Worm (Caenorhabditis elegans) whole organism, early embryonic: Measurements from ENCODE around the gene gln-3.

Experiments
- B0310.2 ChIP-seq: sonication (generic microtip); optimal IDR thresholded peaks from 2 replicates; lab custom pipeline; 2016; ENCODE audit warnings: mild to moderate bottlenecking, missing genetic modification characterization, missing compliant biosample characterization
- F13C5.2 ChIP-seq: sonication (generic microtip); optimal IDR thresholded peaks from 2 replicates; lab custom pipeline; 2017; ENCODE audit warnings: mild to moderate bottlenecking, missing genetic modification characterization, inconsistent platforms, missing compliant biosample characterization
- aly-1 ChIP-seq: sonication (generic microtip); optimal IDR thresholded peaks from 2 replicates; lab custom pipeline; 2016; ENCODE audit warnings: missing genetic modification characterization, missing compliant biosample characterization
- ama-1 ChIP-seq: fragments of 150-350 bp; optimal IDR thresholded peaks from 2 replicates; lab custom pipeline; 2014
- ceh-13 ChIP-seq: fragments of 200-800 bp; sonication (Bioruptor generic); optimal IDR thresholded peaks from 2 replicates; lab custom pipeline; 2018; ENCODE audit warnings: mild to moderate bottlenecking, missing genetic modification characterization, missing compliant biosample characterization
- ceh-36 ChIP-seq: sonication (generic microtip); optimal IDR thresholded peaks from 2 replicates; lab custom pipeline; 2016; ENCODE audit warnings: missing genetic modification characterization, inconsistent platforms, missing compliant biosample characterization
- ets-7 ChIP-seq: sonication (generic microtip); optimal IDR thresholded peaks from 2 replicates; lab custom pipeline; 2016; ENCODE audit warnings: missing genotype, missing genetic modification characterization, missing compliant biosample characterization
- flt-1 ChIP-seq: fragments of 200-800 bp; sonication (Bioruptor generic); IDR thresholded peaks from 2 replicates; pipeline ENCODE4 v1.3.6; 2022; ENCODE audit warnings: missing genetic modification characterization, missing compliant biosample characterization
- hmbx-1 ChIP-seq: sonication (generic microtip); optimal IDR thresholded peaks from 2 replicates; lab custom pipeline; 2016; ENCODE audit warnings: mild to moderate bottlenecking, missing genetic modification characterization, missing compliant biosample characterization
- hmg-4 ChIP-seq: fragments of 200-800 bp; sonication (Bioruptor generic); optimal IDR thresholded peaks from 2 replicates; lab custom pipeline; 2018; ENCODE audit warnings: mild to moderate bottlenecking, missing genetic modification characterization, missing compliant biosample characterization
- hnd-1 ChIP-seq: sonication (generic microtip); optimal IDR thresholded peaks from 2 replicates; lab custom pipeline; 2016; ENCODE audit warnings: missing genetic modification characterization, missing compliant biosample characterization
- pes-1 ChIP-seq: fragments of 200-800 bp; sonication (Bioruptor generic); IDR thresholded peaks from 2 replicates; pipeline ENCODE4 v1.3.6; 2022; ENCODE audit warnings: missing genetic modification reagents, missing genetic modification characterization, missing compliant biosample characterization
- scrt-1 ChIP-seq: fragments of 200-800 bp; sonication (Bioruptor generic); IDR thresholded peaks from 2 replicates; pipeline ENCODE4 v1.3.6; 2022; ENCODE audit warnings: missing genetic modification characterization, missing compliant biosample characterization
- sea-1 ChIP-seq: fragments of 200-800 bp; sonication (Bioruptor generic); conservative IDR thresholded peaks from 2 replicates; pipeline ENCODE4 v1.3.6; 2022; ENCODE audit warnings: missing genetic modification characterization, missing compliant biosample characterization
- tbx-11 ChIP-seq: fragments of 200-800 bp; sonication (Bioruptor generic); IDR thresholded peaks from 2 replicates; pipeline ENCODE4 v1.3.6; 2022; ENCODE audit warnings: missing genetic modification characterization, missing compliant biosample characterization
- tbx-37 ChIP-seq: fragments of 200-800 bp; sonication (Bioruptor generic); conservative IDR thresholded peaks from 2 replicates; pipeline ENCODE4 v1.3.6; 2022; ENCODE audit warnings: missing genetic modification reagents, missing genetic modification characterization, missing compliant biosample characterization
- tra-4 ChIP-seq: sonication (generic microtip); optimal IDR thresholded peaks from 2 replicates; lab custom pipeline; 2017; ENCODE audit warnings: missing genetic modification characterization, missing compliant biosample characterization

gln-3 gene

DNA sequence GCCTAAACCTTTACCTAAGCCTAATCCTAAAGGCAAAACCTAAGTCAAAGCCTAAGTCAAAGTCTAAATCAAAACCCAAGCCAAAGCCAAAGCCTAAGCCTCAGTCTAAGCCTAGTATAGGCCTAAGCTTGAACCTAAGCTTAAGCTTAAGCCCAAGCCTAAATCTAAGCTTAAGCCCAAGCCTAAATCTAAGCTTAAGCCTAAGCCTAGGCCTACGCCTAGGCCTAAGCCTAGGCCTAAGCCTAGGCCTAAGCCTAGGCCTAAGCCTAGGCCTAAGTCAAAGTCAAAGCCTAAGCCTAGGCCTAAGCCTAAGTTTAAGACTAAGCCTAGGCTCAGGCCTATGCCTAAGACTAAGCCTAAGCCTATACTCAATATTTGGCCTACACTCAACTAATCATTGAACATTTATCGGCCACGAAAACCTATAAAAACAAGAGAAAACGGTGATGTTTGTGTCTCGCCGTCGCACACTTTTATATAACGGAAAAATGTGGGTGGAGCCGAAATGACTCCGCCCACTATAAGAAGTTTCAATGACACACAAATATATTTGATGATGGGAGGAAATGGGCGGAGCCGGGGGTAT lies 2.4 kb upstream of the gln-3 start:
- no peak for TF ChIP-seq hmbx-1 (tag; lab: Kevin White, UChicago)
- peak; percentile 80 for TF ChIP-seq ceh-36 (tag; lab: Kevin White, UChicago)

DNA sequence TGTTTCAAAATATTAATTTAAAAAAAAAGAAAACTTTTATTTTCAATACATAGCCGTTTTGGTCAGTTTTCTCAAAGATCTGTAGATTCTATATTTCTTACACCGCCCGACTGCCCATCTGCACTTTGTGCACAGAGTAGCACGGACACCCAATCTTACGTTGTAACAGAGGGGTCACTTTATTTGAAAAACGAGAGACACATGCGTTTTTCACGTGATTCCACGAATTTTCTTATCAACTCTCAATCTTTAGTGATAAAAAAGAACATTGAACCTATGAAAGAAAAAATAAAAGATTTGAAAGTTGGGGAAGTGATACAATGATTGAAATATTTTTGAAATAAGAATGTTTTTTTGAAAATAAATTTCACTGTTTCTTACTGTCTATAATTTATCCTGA lies 848 bp upstream of the gln-3 start:
- TF ChIP-seq ama-1 (lab: Kevin White, UChicago) (no peak), ceh-13 (GFP tag; lab: Kevin White, UChicago) (no peak), hnd-1 (no peak), hmg-4 (GFP tag; lab: Kevin White, UChicago) (no peak), sea-1 (GFP tag; lab: Robert Waterston, UW) (no peak), aly-1 (tag; lab: Kevin White, UChicago) (no peak), ets-7 (tag; lab: Kevin White, UChicago) (no peak), tbx-37 (GFP tag; lab: Robert Waterston, UW) (no peak), B0310.2 (tag; lab: Kevin White, UChicago) (no peak), tra-4 (tag; lab: Kevin White, UChicago) (no peak), F13C5.2 (tag; lab: Kevin White, UChicago) (no peak), tbx-11 (GFP tag; lab: Robert Waterston, UW) (no peak), ceh-36 (tag; lab: Kevin White, UChicago) (no peak), hmbx-1 (tag; lab: Kevin White, UChicago) (no peak), pes-1 (no peak), flt-1 (no peak), scrt-1 (no peak)

DNA sequence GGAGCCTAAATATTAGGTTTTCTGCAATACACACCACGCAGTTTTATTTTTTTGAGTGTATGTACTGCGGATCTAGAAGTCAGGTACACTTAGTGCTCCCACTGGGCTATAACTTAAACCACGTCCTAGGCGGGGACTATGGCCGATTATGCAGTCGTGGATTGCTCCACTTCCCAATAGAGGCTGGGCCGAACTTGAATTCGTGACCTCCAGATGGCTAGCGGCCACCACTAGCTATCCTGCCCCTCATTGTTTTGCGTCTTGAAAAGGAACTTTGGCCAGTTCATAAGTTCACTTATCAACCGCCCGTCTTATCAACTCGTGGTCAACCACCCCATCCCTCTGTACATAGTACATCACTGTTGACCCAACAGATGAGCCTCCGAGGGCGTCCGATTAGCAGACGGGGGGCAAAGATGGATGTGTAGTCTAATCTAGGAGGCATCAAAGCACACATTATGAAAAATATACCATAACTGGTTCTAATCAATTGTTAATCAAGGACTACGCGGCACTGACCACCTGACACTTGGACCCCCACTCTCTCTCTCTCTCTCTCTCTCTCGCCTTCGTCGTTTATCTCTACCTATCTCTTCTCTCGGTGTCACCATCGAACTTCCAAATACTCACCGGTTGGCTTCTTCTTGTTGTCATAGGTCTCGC lies 904 bp downstream of the gln-3 start:
- no peak for TF ChIP-seq hmg-4 (GFP tag; lab: Kevin White, UChicago)
- TF ChIP-seq B0310.2 (tag; lab: Kevin White, UChicago) = peak; percentile 46
- TF ChIP-seq scrt-1 = 0 out of 2 replicates have a peak, but pooled peaks have one; percentile 22

DNA sequence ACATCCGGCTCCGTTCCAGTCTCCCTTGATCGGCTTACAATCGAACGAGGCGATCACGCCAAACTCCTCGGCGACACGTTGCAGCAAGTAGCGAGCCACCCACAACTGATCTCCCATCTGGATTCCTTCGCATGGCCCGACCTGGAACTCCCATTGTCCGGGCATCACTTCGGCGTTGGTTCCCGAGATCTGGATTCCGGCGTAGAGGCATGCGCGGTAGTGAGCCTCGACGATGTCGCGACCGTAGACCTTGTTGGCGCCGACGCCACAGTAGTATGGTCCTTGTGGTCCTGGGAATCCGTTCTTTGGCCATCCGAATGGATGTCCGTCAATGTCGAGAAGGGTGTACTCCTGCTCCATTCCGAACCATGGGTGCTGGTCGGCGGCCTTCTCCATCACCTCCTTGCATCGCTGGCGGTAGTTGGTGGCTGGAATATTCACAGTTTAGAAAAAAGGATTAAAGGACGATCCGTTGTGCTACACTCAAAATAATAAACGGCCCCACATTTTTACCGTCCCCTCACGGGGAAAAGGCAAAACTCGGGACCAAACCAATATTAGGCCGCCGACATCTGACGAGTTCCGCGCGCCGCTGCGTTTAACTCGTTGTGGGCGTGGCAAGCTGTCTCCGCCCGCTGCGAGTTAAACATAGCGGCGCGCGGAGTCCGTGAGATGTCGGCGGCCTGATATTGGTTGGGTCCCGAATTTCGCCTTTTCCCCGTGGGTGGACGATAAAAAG lies 1.6 kb downstream of the gln-3 start:
- peak; percentile 53 for TF ChIP-seq pes-1
- TF ChIP-seq tbx-11 (GFP tag; lab: Robert Waterston, UW) = no peak

DNA sequence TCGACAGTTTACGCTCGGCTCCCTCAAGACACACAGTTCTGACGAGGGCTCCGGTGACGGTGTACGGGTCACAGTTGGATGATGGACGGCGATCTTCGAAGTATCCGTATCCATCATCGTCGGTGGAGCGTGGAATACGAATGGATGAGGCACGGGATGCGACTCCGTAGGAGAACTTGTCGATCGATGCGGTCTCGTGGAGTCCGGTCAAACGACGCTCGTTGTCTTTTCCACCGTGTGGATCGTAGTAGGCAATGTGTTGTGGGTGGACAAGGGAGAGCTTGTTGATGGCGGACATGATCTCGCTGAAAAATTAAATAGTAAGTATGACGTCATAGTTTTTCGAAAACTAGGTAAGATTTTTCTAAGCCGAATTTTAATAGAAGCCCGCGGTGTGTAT lies 2.5 kb downstream of the gln-3 start:
- TF ChIP-seq ama-1 (lab: Kevin White, UChicago) = no peak
- TF ChIP-seq pes-1 = no peak
- TF ChIP-seq ceh-13 (GFP tag; lab: Kevin White, UChicago) = no peak
- TF ChIP-seq hmbx-1 (tag; lab: Kevin White, UChicago) = no peak
- no peak for TF ChIP-seq tbx-37 (GFP tag; lab: Robert Waterston, UW)
- TF ChIP-seq B0310.2 (tag; lab: Kevin White, UChicago) = no peak
- TF ChIP-seq F13C5.2 (tag; lab: Kevin White, UChicago) = no peak
- TF ChIP-seq flt-1 = no peak
- no peak for TF ChIP-seq ets-7 (tag; lab: Kevin White, UChicago)
- TF ChIP-seq scrt-1 = no peak
- no peak for TF ChIP-seq hnd-1
- no peak for TF ChIP-seq tra-4 (tag; lab: Kevin White, UChicago)
- TF ChIP-seq hmg-4 (GFP tag; lab: Kevin White, UChicago) = no peak
- no peak for TF ChIP-seq sea-1 (GFP tag; lab: Robert Waterston, UW)
- TF ChIP-seq ceh-36 (tag; lab: Kevin White, UChicago) = no peak
- TF ChIP-seq tbx-11 (GFP tag; lab: Robert Waterston, UW) = no peak
- no peak for TF ChIP-seq aly-1 (tag; lab: Kevin White, UChicago)

DNA sequence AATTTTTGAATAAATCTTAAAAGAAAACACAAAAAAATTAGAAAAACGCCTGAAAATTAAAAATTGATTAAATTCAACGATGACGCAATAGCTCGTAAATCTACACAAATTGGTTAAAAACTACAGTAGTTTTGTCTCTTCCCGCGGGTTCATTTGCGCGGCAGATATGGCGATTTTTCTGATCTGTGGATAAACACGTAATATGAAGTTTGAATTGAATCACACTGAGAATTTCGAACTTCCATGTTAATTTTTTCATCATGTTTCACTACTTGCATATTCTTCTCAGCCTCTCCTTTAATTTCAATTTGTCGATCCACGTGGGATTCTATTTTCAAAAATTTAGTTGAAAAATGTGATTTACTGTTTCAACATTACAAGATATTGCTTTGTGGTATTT lies 3.1 kb downstream of the gln-3 start:
- 0 out of 2 replicates have a peak, but pooled peaks have one; percentile 27 for TF ChIP-seq sea-1 (GFP tag; lab: Robert Waterston, UW)

DNA sequence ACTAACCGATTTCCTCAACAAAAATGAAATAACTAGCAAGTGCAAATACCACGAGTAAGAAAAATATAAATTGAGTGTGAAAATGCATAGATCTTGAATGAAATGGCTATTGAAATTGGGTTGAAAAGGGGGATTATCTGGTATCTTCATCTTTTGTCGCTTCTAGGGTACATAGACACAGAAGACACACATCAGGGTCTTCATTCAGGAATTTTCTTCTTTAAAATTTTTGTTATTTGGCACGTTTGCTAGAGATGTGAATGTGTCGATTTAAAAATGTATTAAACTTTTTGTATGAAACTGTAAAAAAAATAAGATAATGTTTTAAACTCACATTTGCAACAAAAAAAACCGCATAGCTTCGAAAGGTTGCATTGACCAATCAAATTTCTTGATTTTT lies 23.4 kb downstream of the gln-3 start, which contains the start of gene Y105C5B.25:
Gene Y105C5B.25, minus strand, starts transcription at position 101 of the 400 bp plus-strand sequence.
- TF ChIP-seq ets-7 (tag; lab: Kevin White, UChicago) (no peak), scrt-1 (no peak), tbx-37 (GFP tag; lab: Robert Waterston, UW) (no peak), ceh-36 (tag; lab: Kevin White, UChicago) (no peak), F13C5.2 (tag; lab: Kevin White, UChicago) (no peak), tbx-11 (GFP tag; lab: Robert Waterston, UW) (no peak), flt-1 (no peak), sea-1 (GFP tag; lab: Robert Waterston, UW) (no peak), pes-1 (no peak), hmg-4 (GFP tag; lab: Kevin White, UChicago) (no peak), ceh-13 (GFP tag; lab: Kevin White, UChicago) (no peak), ama-1 (lab: Kevin White, UChicago) (no peak)

DNA sequence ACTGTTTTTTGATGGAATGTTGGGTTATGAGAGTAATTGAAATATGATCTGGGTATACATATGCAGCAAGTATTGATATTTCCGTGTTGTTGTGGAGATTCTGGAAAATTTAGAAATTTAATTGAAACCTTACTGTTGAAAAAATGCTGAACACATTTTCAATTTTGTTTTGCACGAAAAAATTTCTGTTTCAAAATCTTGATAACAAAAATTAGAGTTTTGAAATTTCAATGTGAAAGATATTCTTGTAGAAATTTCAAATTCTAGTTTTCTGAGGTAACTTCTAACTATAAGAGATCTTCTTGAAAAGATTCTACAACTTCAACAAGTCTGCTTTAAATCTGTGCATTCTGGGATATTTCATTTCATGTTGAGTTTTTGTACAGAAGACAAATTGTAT lies 24.4 kb downstream of the gln-3 start:
- TF ChIP-seq flt-1 (no peak), tbx-37 (GFP tag; lab: Robert Waterston, UW) (no peak), aly-1 (tag; lab: Kevin White, UChicago) (no peak), ceh-36 (tag; lab: Kevin White, UChicago) (no peak), ama-1 (lab: Kevin White, UChicago) (no peak), F13C5.2 (tag; lab: Kevin White, UChicago) (no peak), scrt-1 (no peak), hnd-1 (no peak), B0310.2 (tag; lab: Kevin White, UChicago) (no peak), tra-4 (tag; lab: Kevin White, UChicago) (no peak), tbx-11 (GFP tag; lab: Robert Waterston, UW) (no peak), ets-7 (tag; lab: Kevin White, UChicago) (no peak), ceh-13 (GFP tag; lab: Kevin White, UChicago) (no peak), sea-1 (GFP tag; lab: Robert Waterston, UW) (no peak)
